Worm (Caenorhabditis elegans) whole organism, L1 larva: ENCODE data around the gene unc-129.

Experiments used
- Y116A8C.19 ChIP-seq: sonication (generic microtip); optimal IDR thresholded peaks from 2 replicates; lab custom pipeline; 2016; ENCODE audit warnings: missing compliant biosample characterization, missing genetic modification characterization, borderline replicate concordance
- aha-1 ChIP-seq: fragments of 150-350 bp; optimal IDR thresholded peaks from 2 replicates; lab custom pipeline; 2014; ENCODE audit warnings: missing biosample characterization, missing genetic modification characterization
- ama-1 ChIP-seq: fragments of 150-350 bp; optimal IDR thresholded peaks from 2 replicates; lab custom pipeline; 2014
- blmp-1 ChIP-seq: fragments of 150-350 bp; optimal IDR thresholded peaks from 2 replicates; lab custom pipeline; 2014; ENCODE audit warnings: missing biosample characterization, missing genetic modification characterization
- ceh-82 ChIP-seq, 3 experiments: fragments of 150-350 bp in 1 of 3; sonication (generic microtip) in 2 of 3; optimal IDR thresholded peaks; 2 replicates each; lab custom pipeline; 2014 to 2017; ENCODE audit warnings: missing biosample characterization in 3 of 3, missing genetic modification characterization in 3 of 3
- efl-1 ChIP-seq, 4 experiments: fragments of 150-350 bp; optimal IDR thresholded peaks in 3 of 4; peaks in 1 of 4; 1 replicate in 1 of 4; 2 replicates in 3 of 4; lab custom pipeline; 2014; ENCODE audit warnings: missing biosample characterization in 2 of 4, missing genetic modification characterization in 2 of 4, missing genetic modification reagents in 2 of 4
- egl-27 ChIP-seq, 2 experiments: fragments of 150-350 bp in 1 of 2; sonication (generic microtip); optimal IDR thresholded peaks; 3 replicates each; lab custom pipeline; 2017 to 2018; ENCODE audit warnings: missing biosample characterization in 2 of 2, missing genetic modification characterization in 2 of 2, missing genetic modification reagents in 2 of 2
- elt-2 ChIP-seq: sonication (generic microtip); optimal IDR thresholded peaks from 2 replicates; lab custom pipeline; 2016; ENCODE audit warnings: missing genetic modification characterization, mild to moderate bottlenecking, inconsistent platforms, missing compliant biosample characterization, missing genetic modification reagents
- elt-3 ChIP-seq, 6 experiments: fragments of 150-350 bp in 1 of 6; sonication (generic microtip); optimal IDR thresholded peaks; 2 replicates each; lab custom pipeline; 2017 to 2018; ENCODE audit warnings: missing biosample characterization in 6 of 6, missing genetic modification characterization in 6 of 6, inconsistent platforms in 1 of 6
- ets-5 ChIP-seq: fragments of 200-800 bp; sonication (Bioruptor generic); IDR thresholded peaks from 2 replicates; pipeline ENCODE4 v1.3.6; 2022; ENCODE audit warnings: missing genetic modification characterization, missing compliant biosample characterization
- fkh-4 ChIP-seq: sonication (generic microtip); optimal IDR thresholded peaks from 2 replicates; lab custom pipeline; 2016; ENCODE audit warnings: missing compliant biosample characterization, missing genetic modification characterization, borderline replicate concordance
- fkh-8 ChIP-seq: sonication (generic microtip); optimal IDR thresholded peaks from 2 replicates; lab custom pipeline; 2016; ENCODE audit warnings: mild to moderate bottlenecking, missing genetic modification characterization, missing compliant biosample characterization
- hlh-4 ChIP-seq: sonication (generic microtip); optimal IDR thresholded peaks from 2 replicates; lab custom pipeline; 2016; ENCODE audit warnings: mild to moderate bottlenecking, missing genetic modification characterization, missing compliant biosample characterization
- isw-1 ChIP-seq: fragments of 200-800 bp; sonication (Bioruptor generic); IDR thresholded peaks from 2 replicates; pipeline ENCODE4 v1.3.6; 2022; ENCODE audit warnings: missing genetic modification characterization, missing compliant biosample characterization
- jun-1 ChIP-seq: fragments of 150-350 bp; optimal IDR thresholded peaks from 2 replicates; lab custom pipeline; 2014; ENCODE audit warnings: missing biosample characterization, missing genetic modification reagents, missing genetic modification characterization
- lin-15B ChIP-seq: fragments of 150-350 bp; sonication (generic microtip); optimal IDR thresholded peaks from 3 replicates; lab custom pipeline; 2014; ENCODE audit warnings: missing biosample characterization, missing genetic modification characterization
- mab-9 ChIP-seq: fragments of 200-800 bp; sonication (Bioruptor generic); IDR thresholded peaks from 2 replicates; pipeline ENCODE4 v1.3.6; 2022; ENCODE audit warnings: missing genetic modification reagents, missing genetic modification characterization, missing compliant biosample characterization
- nhr-11 ChIP-seq: fragments of 150-350 bp; optimal IDR thresholded peaks from 2 replicates; lab custom pipeline; 2014; ENCODE audit warnings: missing biosample characterization, missing genetic modification characterization
- nhr-19 ChIP-seq: fragments of 200-800 bp; sonication (Bioruptor generic); conservative IDR thresholded peaks from 2 replicates; pipeline ENCODE4 v1.3.6; 2022; ENCODE audit warnings: missing genetic modification characterization, missing compliant biosample characterization
- nhr-20 ChIP-seq: sonication (generic microtip); optimal IDR thresholded peaks from 2 replicates; lab custom pipeline; 2016; ENCODE audit warnings: mild to moderate bottlenecking, missing genetic modification characterization, missing compliant biosample characterization
- nhr-71 ChIP-seq: sonication (generic microtip); optimal IDR thresholded peaks from 2 replicates; lab custom pipeline; 2016; ENCODE audit warnings: mild to moderate bottlenecking, missing genetic modification characterization, moderate library complexity, missing compliant biosample characterization
- nhr-85 ChIP-seq: sonication (generic microtip); peaks from one replicate; lab custom pipeline; 2016; ENCODE audit warnings: missing genetic modification characterization, inconsistent platforms, missing compliant biosample characterization
- nhr-90 ChIP-seq: sonication (generic microtip); optimal IDR thresholded peaks from 2 replicates; lab custom pipeline; 2016; ENCODE audit warnings: mild to moderate bottlenecking, missing genetic modification characterization, missing compliant biosample characterization; ENCODE audit not compliant: poor library complexity
- pqm-1 ChIP-seq: sonication (generic microtip); optimal IDR thresholded peaks from 3 replicates; lab custom pipeline; 2017; ENCODE audit warnings: missing biosample characterization, missing genetic modification characterization
- rnt-1 ChIP-seq: sonication (generic microtip); optimal IDR thresholded peaks from 2 replicates; lab custom pipeline; 2016; ENCODE audit warnings: mild to moderate bottlenecking, missing genetic modification characterization, moderate library complexity, missing compliant biosample characterization
- snpc-4 ChIP-seq: fragments of 150-350 bp; optimal IDR thresholded peaks from 2 replicates; lab custom pipeline; 2014; ENCODE audit warnings: missing biosample characterization, missing genetic modification characterization
- snu-23 ChIP-seq: sonication (generic microtip); optimal IDR thresholded peaks from 2 replicates; lab custom pipeline; 2016; ENCODE audit warnings: missing genetic modification characterization, missing compliant biosample characterization
- sup-37 ChIP-seq: fragments of 200-800 bp; sonication (Bioruptor generic); optimal IDR thresholded peaks from 2 replicates; lab custom pipeline; 2018; ENCODE audit warnings: mild to moderate bottlenecking, missing genetic modification characterization, missing compliant biosample characterization
- tbx-2 ChIP-seq: sonication (generic microtip); optimal IDR thresholded peaks from 2 replicates; lab custom pipeline; 2016; ENCODE audit warnings: missing genetic modification characterization, missing compliant biosample characterization
- tlp-1 ChIP-seq: fragments of 150-350 bp; optimal IDR thresholded peaks from 2 replicates; lab custom pipeline; 2014; ENCODE audit warnings: missing biosample characterization, missing genetic modification characterization
- unc-130 ChIP-seq: fragments of 150-350 bp; optimal IDR thresholded peaks from 2 replicates; lab custom pipeline; 2017; ENCODE audit warnings: missing biosample characterization, missing genetic modification characterization, inconsistent platforms
- unc-86 ChIP-seq: sonication (generic microtip); optimal IDR thresholded peaks from 2 replicates; lab custom pipeline; 2016; ENCODE audit warnings: missing genetic modification characterization, missing compliant biosample characterization
- vab-15 ChIP-seq: sonication (generic microtip); optimal IDR thresholded peaks from 2 replicates; lab custom pipeline; 2017; ENCODE audit warnings: missing genotype, mild to moderate bottlenecking, missing genetic modification characterization, missing compliant biosample characterization
- xbp-1 ChIP-seq: sonication (generic microtip); optimal IDR thresholded peaks from 2 replicates; lab custom pipeline; 2016; ENCODE audit warnings: missing genetic modification characterization, missing compliant biosample characterization
- zag-1 ChIP-seq: fragments of 150-350 bp; optimal IDR thresholded peaks from 2 replicates; lab custom pipeline; 2014; ENCODE audit warnings: missing biosample characterization, missing genetic modification characterization
- ztf-11 ChIP-seq, 2 experiments: sonication (generic microtip); optimal IDR thresholded peaks; 2 replicates each; lab custom pipeline; 2016 to 2017; ENCODE audit warnings: missing genetic modification characterization in 2 of 2, missing biosample characterization in 1 of 2, missing compliant biosample characterization in 1 of 2

Gene unc-129

ce11 chrIV:8992786-8993185 is 12.4 kb downstream of the unc-129 start, which contains the start of gene mltn-12:
Gene mltn-12, plus strand, starts transcription at chrIV:8993086.
- TF ChIP-seq unc-130 (no peak), blmp-1 (tag; lab: Kevin White, UChicago) (no peak), aha-1 (tag; lab: Kevin White, UChicago) (no peak), snu-23 (GFP tag; lab: Kevin White, UChicago) (no peak), isw-1 (GFP tag; lab: Robert Waterston, UW) (no peak), ama-1 (lab: Kevin White, UChicago) (no peak), mab-9 (GFP tag; lab: Robert Waterston, UW) (no peak), ceh-82 (tag; optimal IDR thresholded peaks at IDR 0.05; lab: Kevin White, UChicago) (no peak), Y116A8C.19 (tag; lab: Kevin White, UChicago) (no peak), jun-1 (tag; lab: Kevin White, UChicago) (no peak), zag-1 (no peak), xbp-1 (tag; lab: Kevin White, UChicago) (no peak), hlh-4 (tag; lab: Kevin White, UChicago) (no peak), fkh-8 (tag; lab: Kevin White, UChicago) (no peak), nhr-71 (tag; lab: Kevin White, UChicago) (no peak), tlp-1 (no peak)

DNA sequence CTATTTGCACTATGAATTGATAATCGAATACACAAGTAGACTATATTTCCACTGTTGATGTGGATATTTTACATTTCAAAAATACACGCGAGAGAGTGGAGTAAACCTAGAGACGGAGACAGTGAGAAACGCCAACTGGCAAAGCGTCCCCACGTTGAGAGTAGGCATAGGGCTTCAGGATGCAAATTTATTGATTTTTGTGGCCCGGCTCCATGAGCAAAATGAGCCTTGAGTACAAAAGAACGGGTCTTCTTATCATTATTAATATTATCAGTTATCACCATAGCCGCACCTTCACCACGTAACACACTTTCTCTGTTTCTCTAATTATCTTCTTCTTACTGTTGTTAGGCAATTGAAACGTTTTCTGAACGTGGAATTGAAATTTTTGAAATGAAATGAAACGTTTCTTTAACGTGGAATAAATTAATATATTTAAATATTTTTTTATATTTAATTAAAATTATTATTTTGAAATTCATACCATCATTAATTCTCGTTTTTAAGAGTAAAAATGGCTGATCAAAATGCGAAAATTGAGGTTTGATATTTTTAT is 18.4 kb downstream of the unc-129 start, which contains the start of gene bre-1:
Gene bre-1 (plus strand): TSS at position 506 of the 556 bp plus-strand sequence.
- TF ChIP-seq elt-3 (tag; optimal IDR thresholded peaks at IDR 0.05; lab: Kevin White, UChicago) (no peak), ztf-11 (tag; optimal IDR thresholded peaks at IDR 0.05; lab: Kevin White, UChicago) (no peak), nhr-11 (no peak), nhr-85 (tag; lab: Kevin White, UChicago) (no peak), unc-130 (no peak), efl-1 (optimal IDR thresholded peaks at IDR 0.05; lab: Kevin White, UChicago) (no peak), efl-1 (GFP tag; optimal IDR thresholded peaks at IDR 0.05 in 1 of 2; lab: Kevin White, UChicago) (peak in 1 of 2 experiments; percentile 83), nhr-19 (GFP tag; lab: Robert Waterston, UW) (no peak), hlh-4 (tag; lab: Kevin White, UChicago) (no peak), lin-15B (tag; lab: Kevin White, UChicago) (no peak), ets-5 (GFP tag; lab: Robert Waterston, UW) (no peak), egl-27 (tag; optimal IDR thresholded peaks at IDR 0.05; lab: Kevin White, UChicago) (no peak), ama-1 (lab: Kevin White, UChicago) (no peak), tbx-2 (tag; lab: Kevin White, UChicago) (no peak), nhr-20 (tag; lab: Kevin White, UChicago) (no peak), elt-2 (tag; lab: Kevin White, UChicago) (peak; percentile 47), rnt-1 (tag; lab: Kevin White, UChicago) (peak; percentile 24), snpc-4 (tag; lab: Kevin White, UChicago) (no peak), sup-37 (GFP tag; lab: Kevin White, UChicago) (no peak), pqm-1 (tag; lab: Kevin White, UChicago) (no peak), blmp-1 (tag; lab: Kevin White, UChicago) (no peak), fkh-4 (tag; lab: Kevin White, UChicago) (no peak), nhr-90 (tag; lab: Kevin White, UChicago) (no peak), vab-15 (tag; lab: Kevin White, UChicago) (no peak), unc-86 (tag; lab: Kevin White, UChicago) (no peak)

DNA sequence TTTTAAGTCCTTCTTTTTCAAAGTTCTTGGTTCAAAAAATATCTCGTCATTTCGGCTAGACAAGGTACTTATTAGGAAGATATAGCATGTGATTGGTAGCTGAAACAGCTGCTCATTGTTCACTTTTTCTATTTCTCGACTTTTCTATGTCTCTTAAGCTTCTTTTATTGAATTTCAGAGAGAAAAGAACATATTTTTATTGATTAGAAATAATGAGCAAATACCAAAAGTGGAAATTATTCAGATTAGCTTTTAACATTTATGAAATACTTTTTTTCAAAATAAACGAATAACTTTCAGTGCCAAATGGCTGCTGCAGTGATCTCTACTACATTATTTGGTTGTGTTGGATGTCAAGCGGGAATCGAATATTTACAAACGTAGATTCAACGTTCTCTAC is 20.6 kb downstream of the unc-129 start, which contains the start of gene nstp-1:
Gene nstp-1 (plus strand): TSS at position 301 of the 400 bp plus-strand sequence.
- TF ChIP-seq vab-15 (tag; lab: Kevin White, UChicago): no peak
